Worm (Caenorhabditis elegans) whole organism, L4 larva: ENCODE measurements around the gene nspc-10.

Source experiments
- ZK546.5 ChIP-seq, 2 experiments: sonication (generic microtip); optimal IDR thresholded peaks; 2 replicates each; lab custom pipeline; 2017; ENCODE audit warnings: missing biosample characterization in 2 of 2, missing genetic modification characterization in 2 of 2
- ces-1 ChIP-seq: fragments of 150-350 bp; sonication (generic microtip); optimal IDR thresholded peaks from 4 replicates; lab custom pipeline; 2014; ENCODE audit warnings: missing biosample characterization, missing genetic modification reagents, missing genetic modification characterization
- nhr-237 ChIP-seq: sonication (generic microtip); optimal IDR thresholded peaks from 2 replicates; lab custom pipeline; 2017; ENCODE audit warnings: missing biosample characterization, missing genetic modification characterization
- ztf-11 ChIP-seq: fragments of 150-350 bp; optimal IDR thresholded peaks from 2 replicates; lab custom pipeline; 2014; ENCODE audit warnings: missing biosample characterization, missing genetic modification characterization

DNA sequence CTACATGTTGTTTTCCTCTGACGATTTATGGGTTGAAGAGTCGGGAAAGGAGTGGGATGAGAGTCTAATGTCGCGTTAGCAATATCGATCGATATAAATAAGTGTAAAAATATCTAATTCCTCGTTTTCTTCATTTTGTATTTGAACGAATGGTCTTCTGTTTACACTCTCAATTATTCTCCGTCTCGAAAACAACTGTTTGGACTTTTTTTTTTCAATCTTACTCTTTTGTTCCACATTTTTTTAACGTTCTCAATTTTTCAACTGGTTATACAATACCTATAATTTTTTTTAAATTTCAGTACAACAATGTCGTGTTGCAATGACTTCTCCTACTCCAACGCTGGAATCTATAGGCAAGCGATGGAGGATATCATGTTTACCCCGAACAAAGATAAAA lies 22.1 kb upstream of the nspc-10 start, which contains the start of gene F17A2.13:
- TF ChIP-seq ces-1 (no peak), nhr-237 (tag; lab: Kevin White, UChicago) (no peak), ztf-11 (no peak), ZK546.5 (tag; optimal IDR thresholded peaks at IDR 0.05; lab: Kevin White, UChicago) (no peak)
